Fruit fly (Drosophila melanogaster): ENCODE results near the gene jigr1.

The jigr1 gene

DNA sequence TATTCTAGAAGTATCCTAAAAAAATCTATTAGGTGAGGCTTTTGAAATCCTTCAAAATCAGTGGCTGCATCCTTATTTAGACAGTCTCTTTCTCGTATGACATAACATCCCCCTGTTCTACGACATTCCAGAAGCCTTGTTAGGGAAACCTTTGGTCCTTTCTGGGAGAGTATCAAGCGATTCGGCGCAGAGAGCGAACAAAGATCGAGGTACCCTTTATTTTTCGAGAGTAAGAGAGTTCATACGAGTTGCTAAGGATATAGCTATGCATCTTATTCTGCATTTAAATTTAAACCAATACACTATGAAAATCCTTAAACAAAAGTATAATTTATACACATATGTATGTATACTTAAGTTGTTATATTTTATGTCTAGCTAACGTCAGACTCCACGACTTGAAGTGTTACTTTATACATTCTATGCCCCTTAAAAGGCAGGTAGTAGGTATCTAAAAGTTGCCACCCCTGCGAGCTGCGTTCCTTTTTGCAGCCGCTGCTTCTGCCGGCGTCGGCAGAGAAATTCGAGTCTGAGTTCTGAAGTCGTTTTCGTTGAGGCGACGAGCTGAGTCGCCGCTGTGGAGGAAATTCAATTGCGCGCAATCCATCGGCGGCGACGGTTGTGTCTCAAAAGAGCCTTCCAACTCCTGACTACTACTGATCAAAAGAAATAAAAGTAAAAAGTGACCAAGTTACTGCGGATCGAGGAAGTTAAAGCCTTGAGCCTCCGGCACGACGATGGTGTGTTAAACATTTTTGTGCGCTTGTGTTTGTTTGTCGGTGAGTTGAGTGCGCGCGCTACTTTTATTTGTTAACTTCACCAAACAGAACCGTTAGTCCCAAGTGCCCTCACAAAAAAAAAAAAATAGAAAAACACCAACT, at the start of gene jigr1 (continued):
- TF ChIP-seq CG11696 (GFP tag; IDR thresholded peaks at IDR 0.05), result no peak
- TF ChIP-seq vnd (GFP tag; IDR thresholded peaks at IDR 0.05; ENCODE audit: partially characterized antibody), result no peak
- no peak for TF ChIP-seq slp2 (GFP tag; optimal IDR thresholded peaks at IDR 0.05)
- peak; percentile 1 for TF ChIP-seq Sox100B (GFP tag; optimal IDR thresholded peaks at IDR 0.05)
- TF ChIP-seq corto (GFP tag; optimal IDR thresholded peaks at IDR 0.05), result peak; percentile 27
- no peak for TF ChIP-seq CG12155 (GFP tag; optimal IDR thresholded peaks at IDR 0.05)
- peak; percentile 5 for TF ChIP-seq pnt (GFP tag; optimal IDR thresholded peaks at IDR 0.05)
- no peak for TF ChIP-seq cato (GFP tag; optimal IDR thresholded peaks at IDR 0.05; ENCODE audit: borderline replicate concordance)
- TF ChIP-seq Dek (tag; optimal IDR thresholded peaks at IDR 0.05), result no peak
- TF ChIP-seq Dll (GFP tag; IDR thresholded peaks at IDR 0.05; ENCODE audit: partially characterized antibody), result no peak
- peak; percentile 81 for TF ChIP-seq CG4404 (GFP tag; IDR thresholded peaks at IDR 0.05)
- no peak for TF ChIP-seq Ada2b (GFP tag; IDR thresholded peaks at IDR 0.05)
- TF ChIP-seq cad (GFP tag; optimal IDR thresholded peaks at IDR 0.05), result no peak
- no peak for TF ChIP-seq Fer2 (tag; optimal IDR thresholded peaks at IDR 0.05)
- TF ChIP-seq ewg (GFP tag; optimal IDR thresholded peaks at IDR 0.05), result peak; percentile 1
- TF ChIP-seq stwl (tag; optimal IDR thresholded peaks at IDR 0.05), result peak; percentile 3
- TF ChIP-seq Chrac-16 (GFP tag; optimal IDR thresholded peaks at IDR 0.05), result peak; percentile 45
- TF ChIP-seq lov (optimal IDR thresholded peaks at IDR 0.05), result no peak
- 0 out of 3 replicates have a peak, but pooled peaks have one; percentile 34 for TF ChIP-seq lov (GFP tag; IDR thresholded peaks at IDR 0.05)
- peak; percentile 87 for TF ChIP-seq ac (GFP tag; optimal IDR thresholded peaks at IDR 0.05)
- TF ChIP-seq CG11504 (tag; optimal IDR thresholded peaks at IDR 0.05), result peak; percentile 18
- no peak for TF ChIP-seq CG14014 (GFP tag; IDR thresholded peaks at IDR 0.05)
- TF ChIP-seq CG11723 (GFP tag; optimal IDR thresholded peaks at IDR 0.05), result no peak
- no peak for TF ChIP-seq NfI (GFP tag; optimal IDR thresholded peaks at IDR 0.05)
- TF ChIP-seq CG3847 (GFP tag; IDR thresholded peaks at IDR 0.05), result no peak
- TF ChIP-seq CG2889 (GFP tag; IDR thresholded peaks at IDR 0.05), result no peak
- no peak for TF ChIP-seq CG15011 (GFP tag; optimal IDR thresholded peaks at IDR 0.05)
- peak; percentile 0 for TF ChIP-seq Deaf1 (tag; optimal IDR thresholded peaks at IDR 0.05)
- peak; percentile 33 for TF ChIP-seq gsb-n (tag; optimal IDR thresholded peaks at IDR 0.05)
- no peak for TF ChIP-seq inv (GFP tag; IDR thresholded peaks at IDR 0.05; ENCODE audit: partially characterized antibody)
- TF ChIP-seq B-H1 (GFP tag; IDR thresholded peaks at IDR 0.05), result no peak
- TF ChIP-seq CG33557 (GFP tag; optimal IDR thresholded peaks at IDR 0.05), result peak; percentile 63
- no peak for TF ChIP-seq CrebB (tag; optimal IDR thresholded peaks at IDR 0.05)
- no peak for TF ChIP-seq pb (GFP tag; optimal IDR thresholded peaks at IDR 0.05)
- no peak for TF ChIP-seq Mad (GFP tag; optimal IDR thresholded peaks at IDR 0.05)
- no peak for TF ChIP-seq hbn (GFP tag; IDR thresholded peaks at IDR 0.05; ENCODE audit: partially characterized antibody)
- TF ChIP-seq fd102C (GFP tag; optimal IDR thresholded peaks at IDR 0.05), result peak; percentile 60
- peak; percentile 57 for TF ChIP-seq phol (tag; optimal IDR thresholded peaks at IDR 0.05)
- TF ChIP-seq CG8388 (GFP tag; optimal IDR thresholded peaks at IDR 0.05), result peak; percentile 37
- no peak for TF ChIP-seq CG13123 (GFP tag; optimal IDR thresholded peaks at IDR 0.05)
- peak; percentile 77 for TF ChIP-seq CG18262 (tag; optimal IDR thresholded peaks at IDR 0.05)
- peak; percentile 42; the same call in 1 of the 2 replicates for TF ChIP-seq CG6689 (GFP tag; IDR thresholded peaks at IDR 0.05)
- TF ChIP-seq ATbp (GFP tag; optimal IDR thresholded peaks at IDR 0.05), result no peak
- TF ChIP-seq croc (GFP tag; conservative IDR thresholded peaks at IDR 0.05), result no peak
- peak in 1 of 3 experiments; percentile 77 for TF ChIP-seq lola (GFP tag; optimal IDR thresholded peaks at IDR 0.05)
- TF ChIP-seq CG10654 (GFP tag; optimal IDR thresholded peaks at IDR 0.05), result no peak
- TF ChIP-seq mirr (GFP tag; optimal IDR thresholded peaks at IDR 0.05), result no peak
- no peak for TF ChIP-seq CG6272 (GFP tag; IDR thresholded peaks at IDR 0.05)
- no peak for TF ChIP-seq MBD-R2 (GFP tag; IDR thresholded peaks at IDR 0.05)
